Worm (Caenorhabditis elegans): ENCODE measurements around the gene R13H4.6.

Gene R13H4.6

DNA sequence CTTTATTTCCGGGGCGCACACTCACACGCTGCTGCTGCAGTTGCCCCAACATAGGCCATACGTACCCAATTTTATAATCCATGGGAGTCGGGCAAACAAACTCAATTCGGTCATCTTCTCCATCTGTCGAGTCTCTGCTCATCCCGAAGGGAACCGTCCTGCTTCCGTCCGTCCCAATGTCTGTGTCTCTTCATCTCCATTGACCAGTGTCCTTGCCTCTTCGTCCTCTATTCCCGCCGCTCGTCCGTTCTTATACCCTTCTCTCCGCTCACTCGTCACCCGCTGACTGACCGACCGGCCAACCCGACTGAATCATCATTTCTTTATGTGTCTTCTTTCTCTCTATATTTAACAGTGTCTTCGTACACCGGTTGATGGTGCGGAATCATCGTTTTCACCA is 18.1 kb upstream of the R13H4.6 start (continued):
- TF ChIP-seq odd-2 (tag; optimal IDR thresholded peaks at IDR 0.05) (no peak), rnt-1 (tag; optimal IDR thresholded peaks at IDR 0.05) (peak; percentile 13), nhr-11 (tag; optimal IDR thresholded peaks at IDR 0.05) (no peak), F13H6.1 (tag; optimal IDR thresholded peaks at IDR 0.05) (no peak), ceh-45 (GFP tag; IDR thresholded peaks at IDR 0.05) (no peak), hlh-13 (GFP tag; optimal IDR thresholded peaks at IDR 0.05) (no peak), ama-1 (optimal IDR thresholded peaks at IDR 0.05) (no peak), sox-4 (tag; optimal IDR thresholded peaks at IDR 0.05) (no peak), ets-4 (tag; optimal IDR thresholded peaks at IDR 0.05) (no peak), elt-4 (tag; optimal IDR thresholded peaks at IDR 0.05) (no peak), K09A11.1 (tag; optimal IDR thresholded peaks at IDR 0.05; ENCODE audit: insufficient read depth) (no peak), tbx-2 (tag; optimal IDR thresholded peaks at IDR 0.05) (peak; percentile 66), Y22D7AL.16 (tag; optimal IDR thresholded peaks at IDR 0.05) (no peak), ref-2 (tag; optimal IDR thresholded peaks at IDR 0.05) (peak; percentile 76), unc-42 (tag; optimal IDR thresholded peaks at IDR 0.05) (peak; percentile 90), npax-4 (tag; optimal IDR thresholded peaks at IDR 0.05) (no peak)

DNA sequence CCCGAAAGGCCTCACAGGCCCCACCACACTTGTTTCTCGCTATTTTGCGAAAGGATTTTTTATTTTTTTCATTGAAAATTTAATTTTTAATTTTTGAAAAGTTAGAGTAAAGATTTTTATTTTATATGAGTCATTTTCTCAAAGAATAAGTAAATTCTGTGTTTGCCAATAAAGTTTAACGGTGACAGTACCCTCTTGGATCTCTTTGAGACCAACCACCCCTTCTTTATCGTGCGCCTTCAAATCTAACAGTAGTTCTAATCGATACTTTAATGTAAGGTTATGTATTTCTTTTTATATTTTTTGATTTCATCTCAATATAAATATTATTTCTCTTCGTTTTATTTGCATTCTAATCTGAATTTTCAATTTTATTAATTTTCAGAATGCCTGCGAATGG is 17.4 kb upstream of the R13H4.6 start, which contains the start of gene hmp-1:
Gene hmp-1, plus strand, starts transcription at position 380 of the 400 bp plus-strand sequence.
- no peak for TF ChIP-seq ceh-6 (GFP tag; optimal IDR thresholded peaks at IDR 0.05)

DNA sequence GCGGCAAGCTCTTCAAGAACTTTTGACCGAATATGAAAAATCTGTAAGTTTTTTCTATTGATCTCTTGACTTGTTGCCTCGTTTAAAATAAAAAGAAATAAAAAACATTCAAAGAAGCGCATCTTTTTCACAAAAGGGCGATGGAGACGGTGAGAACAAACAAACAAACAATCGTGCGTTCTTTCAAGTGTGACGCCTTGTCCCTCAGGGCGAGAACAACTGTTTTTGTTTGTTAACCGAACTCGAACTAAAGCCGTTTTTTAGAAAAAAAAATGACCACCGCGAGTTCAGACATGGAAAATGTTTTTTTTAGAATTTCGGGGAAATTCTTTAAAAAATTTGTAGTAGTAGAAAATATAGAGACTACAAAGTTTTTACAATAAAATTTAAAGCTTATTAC is 15.9 kb upstream of the R13H4.6 start:
- TF ChIP-seq K02D7.2 (tag; optimal IDR thresholded peaks at IDR 0.05) = no peak

ce11 chrV:11849408-11849807 is 13.5 kb upstream of the R13H4.6 start:
- TF ChIP-seq ceh-45 (GFP tag; IDR thresholded peaks at IDR 0.05) (no peak), pag-3 (tag; optimal IDR thresholded peaks at IDR 0.05; ENCODE audit: borderline replicate concordance) (no peak), nfya-1 (tag; optimal IDR thresholded peaks at IDR 0.05) (no peak), hlh-15 (tag; optimal IDR thresholded peaks at IDR 0.05) (no peak), C08G9.2 (tag; optimal IDR thresholded peaks at IDR 0.05) (no peak), ceh-30 (tag; optimal IDR thresholded peaks at IDR 0.05) (no peak)

DNA sequence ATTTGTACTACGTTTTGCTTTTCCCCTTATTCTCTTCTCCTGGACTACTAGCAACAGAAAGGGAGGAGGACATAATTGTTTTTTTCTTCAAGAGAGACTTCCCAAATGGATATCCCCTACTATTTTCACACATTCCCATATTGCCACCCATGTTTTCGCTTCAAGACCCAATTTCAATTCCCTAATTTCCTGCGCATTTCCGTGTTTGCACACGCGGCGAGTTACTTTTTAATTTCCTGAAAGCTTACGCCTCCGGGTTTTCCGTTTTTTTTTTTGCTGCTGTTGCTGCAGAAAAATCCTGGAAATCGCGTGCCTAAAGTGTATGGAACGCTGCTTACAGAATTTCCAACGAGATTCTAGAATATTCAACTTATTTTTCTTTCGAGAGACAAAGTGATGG is 10.6 kb upstream of the R13H4.6 start:
- TF ChIP-seq ceh-19 (GFP tag; optimal IDR thresholded peaks at IDR 0.05) = peak; percentile 29
- peak; percentile 6 for TF ChIP-seq ttx-3 (tag; optimal IDR thresholded peaks at IDR 0.05)
- peak; percentile 21 for TF ChIP-seq unc-42 (tag; optimal IDR thresholded peaks at IDR 0.05)
- TF ChIP-seq tbx-2 (tag; optimal IDR thresholded peaks at IDR 0.05) = peak; percentile 34
- peak; percentile 3 for TF ChIP-seq che-1 (tag; optimal IDR thresholded peaks at IDR 0.05)
- no peak for TF ChIP-seq pag-3 (tag; optimal IDR thresholded peaks at IDR 0.05; ENCODE audit: borderline replicate concordance)
- TF ChIP-seq unc-55 (GFP tag; optimal IDR thresholded peaks at IDR 0.05) = no peak
- no peak for TF ChIP-seq ref-2 (tag; optimal IDR thresholded peaks at IDR 0.05)

ce11 chrV:11853723-11854122 is 9.2 kb upstream of the R13H4.6 start:
- no peak for TF ChIP-seq mec-3 (tag; optimal IDR thresholded peaks at IDR 0.05; ENCODE audit: borderline replicate concordance)
- TF ChIP-seq elt-2 (tag; optimal IDR thresholded peaks at IDR 0.05) = peak; percentile 32

DNA sequence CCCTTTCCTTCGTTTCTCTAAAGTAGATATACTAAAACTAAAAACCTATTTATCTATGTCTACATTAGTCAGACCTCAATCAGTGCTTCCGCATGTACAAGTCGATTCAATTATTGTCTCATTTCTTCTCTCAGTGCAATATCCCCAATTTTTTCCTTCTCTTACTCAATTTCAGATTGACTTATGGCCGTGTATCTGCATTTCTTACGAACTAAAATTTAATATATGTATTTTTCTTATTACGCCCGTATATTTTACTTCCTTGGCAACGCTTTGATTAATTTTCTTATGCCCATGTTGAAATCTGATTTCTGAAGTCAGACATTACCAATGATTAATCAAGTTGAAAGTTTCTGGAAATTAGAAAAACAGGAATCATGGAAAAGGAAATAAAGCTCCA is 8.0 kb upstream of the R13H4.6 start:
- TF ChIP-seq T23F11.4 (GFP tag; optimal IDR thresholded peaks at IDR 0.05) (no peak), ceh-14 (tag; optimal IDR thresholded peaks at IDR 0.05) (peak; percentile 98), unc-42 (tag; optimal IDR thresholded peaks at IDR 0.05) (peak; percentile 93)

Data from whole organism, late embryonic.